Fruit fly (Drosophila melanogaster) whole organism, embryonic: Measurements from ENCODE around the gene rt.

Experiments used
- CG11504 ChIP-seq: fragments of 200-800 bp; sonication (Bioruptor generic); optimal IDR thresholded peaks from 3 replicates; lab custom pipeline; 2019; ENCODE audit warnings: missing biosample characterization, mild to moderate bottlenecking, missing genetic modification characterization, moderate library complexity
- CG12659 ChIP-seq: fragments of 200-800 bp; sonication (Bioruptor generic); optimal IDR thresholded peaks from 3 replicates; lab custom pipeline; 2017; ENCODE audit warnings: mild to moderate bottlenecking, missing biosample characterization, missing genetic modification reagents, missing genetic modification characterization
- CG14014 ChIP-seq: fragments of 200-800 bp; sonication (Bioruptor generic); IDR thresholded peaks from 2 replicates; pipeline ENCODE4 v1.3.6; 2022; ENCODE audit warnings: missing biosample characterization, missing genetic modification characterization
- CG1602 ChIP-seq: fragments of 200-800 bp; sonication (Bioruptor generic); optimal IDR thresholded peaks from 3 replicates; lab custom pipeline; 2016; ENCODE audit warnings: missing biosample characterization, missing genetic modification characterization
- CG17186 ChIP-seq: fragments of 200-800 bp; sonication (Bioruptor generic); optimal IDR thresholded peaks from 3 replicates; lab custom pipeline; 2017; ENCODE audit warnings: missing biosample characterization, missing genetic modification reagents, missing genetic modification characterization
- CG17802 ChIP-seq: fragments of 200-800 bp; sonication (Bioruptor generic); optimal IDR thresholded peaks from 2 replicates; lab custom pipeline; 2018; ENCODE audit warnings: missing biosample characterization, mild to moderate bottlenecking, missing genetic modification characterization, moderate library complexity
- CG30020 ChIP-seq: fragments of 200-800 bp; optimal IDR thresholded peaks from 2 replicates; lab custom pipeline; 2019; ENCODE audit warnings: missing biosample characterization, mild to moderate bottlenecking, missing genetic modification characterization, moderate library complexity
- CG3065 ChIP-seq: fragments of 200-800 bp; sonication (Bioruptor generic); optimal IDR thresholded peaks from 2 replicates; lab custom pipeline; 2016; ENCODE audit warnings: missing biosample characterization, missing genetic modification characterization
- CG31365 ChIP-seq: fragments of 200-800 bp; sonication (Bioruptor generic); optimal IDR thresholded peaks from 2 replicates; lab custom pipeline; 2018; ENCODE audit warnings: missing biosample characterization, mild to moderate bottlenecking, missing genetic modification characterization
- CG3726 ChIP-seq: fragments of 200-800 bp; sonication (Bioruptor generic); IDR thresholded peaks from 3 replicates; pipeline ENCODE4, ENCODE4 v1.3.6; 2022; ENCODE audit warnings: missing biosample characterization, missing genetic modification characterization
- CG42726 ChIP-seq: fragments of 200-800 bp; sonication (Bioruptor generic); IDR thresholded peaks from 2 replicates; pipeline ENCODE4 v1.3.6; 2022; ENCODE audit warnings: missing biosample characterization, missing genetic modification characterization; ENCODE audit not compliant: partially characterized antibody
- CG4617 ChIP-seq: fragments of 200-800 bp; sonication (Bioruptor generic); optimal IDR thresholded peaks from 3 replicates; lab custom pipeline; 2016; ENCODE audit warnings: missing biosample characterization, missing genetic modification characterization, borderline replicate concordance
- CG6791 ChIP-seq: fragments of 200-800 bp; sonication (Bioruptor generic); IDR thresholded peaks from 3 replicates; pipeline ENCODE4 v1.3.6; 2022; ENCODE audit warnings: missing biosample characterization, missing genetic modification characterization; ENCODE audit not compliant: partially characterized antibody
- CG8924 ChIP-seq: fragments of 200-800 bp; optimal IDR thresholded peaks from 3 replicates; lab custom pipeline; 2019; ENCODE audit warnings: missing biosample characterization, mild to moderate bottlenecking, missing genetic modification characterization, moderate library complexity
- CG9727 ChIP-seq: fragments of 200-800 bp; sonication (Bioruptor generic); optimal IDR thresholded peaks from 3 replicates; lab custom pipeline; 2017; ENCODE audit warnings: missing biosample characterization, mild to moderate bottlenecking, missing genetic modification characterization
- Dek ChIP-seq: fragments of 200-800 bp; sonication (Bioruptor generic); optimal IDR thresholded peaks from 3 replicates; lab custom pipeline; 2019; ENCODE audit warnings: missing biosample characterization, mild to moderate bottlenecking, missing genetic modification characterization, moderate library complexity
- E2f2 ChIP-seq: fragments of 200-800 bp; sonication (Bioruptor generic); IDR thresholded peaks from 2 replicates; pipeline ENCODE4 v1.3.6; 2022; ENCODE audit warnings: missing biosample characterization, missing genetic modification characterization
- HHEX ChIP-seq: fragments of 200-800 bp; sonication (Bioruptor generic); optimal IDR thresholded peaks from 3 replicates; lab custom pipeline; 2017; ENCODE audit warnings: missing biosample characterization, mild to moderate bottlenecking, missing genetic modification characterization, missing genetic modification reagents
- Hey ChIP-seq: fragments of 200-800 bp; sonication (Bioruptor generic); optimal IDR thresholded peaks from 3 replicates; lab custom pipeline; 2018; ENCODE audit warnings: missing biosample characterization, mild to moderate bottlenecking, missing genetic modification characterization
- HmgZ ChIP-seq: fragments of 200-800 bp; sonication (Bioruptor generic); optimal IDR thresholded peaks from 2 replicates; lab custom pipeline; 2018; ENCODE audit warnings: missing biosample characterization, mild to moderate bottlenecking, missing genetic modification characterization
- Jarid2 ChIP-seq: fragments of 200-800 bp; sonication (Bioruptor generic); optimal IDR thresholded peaks from 3 replicates; lab custom pipeline; 2017; ENCODE audit warnings: mild to moderate bottlenecking, missing biosample characterization, missing genetic modification reagents, missing genetic modification characterization
- NFAT ChIP-seq: fragments of 200-800 bp; sonication (Bioruptor generic); IDR thresholded peaks from 2 replicates; pipeline ENCODE4 v1.3.6; 2022; ENCODE audit warnings: missing biosample characterization, missing genetic modification characterization
- Optix ChIP-seq: fragments of 200-800 bp; sonication (Bioruptor generic); IDR thresholded peaks from 3 replicates; pipeline ENCODE4 v1.3.6; 2022; ENCODE audit warnings: missing biosample characterization, missing genetic modification characterization
- PHDP ChIP-seq: fragments of 200-800 bp; sonication (Bioruptor generic); optimal IDR thresholded peaks from 3 replicates; lab custom pipeline; 2018; ENCODE audit warnings: missing biosample characterization, mild to moderate bottlenecking, missing genetic modification characterization, moderate library complexity
- Ravus ChIP-seq: fragments of 200-800 bp; sonication (Bioruptor generic); IDR thresholded peaks from 2 replicates; pipeline ENCODE4 v1.3.6; 2022; ENCODE audit warnings: missing biosample characterization, missing genetic modification characterization
- Trl ChIP-seq, 3 experiments: fragments of >200 bp in 2 of 3; fragments of 200-800 bp in 1 of 3; sonication (Bioruptor generic) in 1 of 3; optimal IDR thresholded peaks; 2 replicates in 1 of 3; 3 replicates in 2 of 3; lab custom pipeline; 2016 to 2017; ENCODE audit warnings: missing biosample characterization in 1 of 3, missing genetic modification characterization in 1 of 3
- br ChIP-seq: fragments of >200 bp; optimal IDR thresholded peaks from 2 replicates; lab custom pipeline; 2017
- crc ChIP-seq: fragments of 200-800 bp; sonication (Bioruptor generic); optimal IDR thresholded peaks from 2 replicates; lab custom pipeline; 2016; ENCODE audit warnings: missing biosample characterization, missing genetic modification characterization
- crp ChIP-seq, 2 experiments: fragments of 200-800 bp; sonication (Bioruptor generic); optimal IDR thresholded peaks; 2 replicates in 1 of 2; 3 replicates in 1 of 2; lab custom pipeline; 2017; ENCODE audit warnings: missing biosample characterization in 2 of 2, missing genetic modification characterization in 2 of 2, mild to moderate bottlenecking in 1 of 2, moderate library complexity in 1 of 2
- dpn ChIP-seq, 2 experiments: fragments of 200-800 bp; sonication (Bioruptor generic); optimal IDR thresholded peaks; 3 replicates each; lab custom pipeline; 2016; ENCODE audit warnings: missing biosample characterization in 2 of 2, missing genetic modification characterization in 2 of 2
- fd102C ChIP-seq: fragments of 200-800 bp; sonication (Bioruptor generic); optimal IDR thresholded peaks from 2 replicates; lab custom pipeline; 2018; ENCODE audit warnings: missing biosample characterization, mild to moderate bottlenecking, missing genetic modification characterization, moderate library complexity
- gcm ChIP-seq: fragments of 200-800 bp; sonication (Bioruptor generic); optimal IDR thresholded peaks from 2 replicates; lab custom pipeline; 2019; ENCODE audit warnings: missing biosample characterization, mild to moderate bottlenecking, missing genetic modification characterization, moderate library complexity
- gfzf ChIP-seq: fragments of 200-800 bp; sonication (Bioruptor generic); optimal IDR thresholded peaks from 2 replicates; lab custom pipeline; 2016; ENCODE audit warnings: missing biosample characterization, mild to moderate bottlenecking, missing genetic modification characterization, moderate library complexity
- hth ChIP-seq: fragments of >200 bp; optimal IDR thresholded peaks from 2 replicates; lab custom pipeline; 2017; ENCODE audit warnings: inconsistent platforms
- lmd ChIP-seq: fragments of 200-800 bp; sonication (Bioruptor generic); IDR thresholded peaks from 2 replicates; pipeline ENCODE4 v1.3.6; 2022; ENCODE audit warnings: missing biosample characterization, missing genetic modification characterization
- lov ChIP-seq, 2 experiments: fragments of 200-800 bp in 1 of 2; fragments of >200 bp in 1 of 2; sonication (Bioruptor generic) in 1 of 2; IDR thresholded peaks in 1 of 2; optimal IDR thresholded peaks in 1 of 2; 2 replicates in 1 of 2; 3 replicates in 1 of 2; pipeline versions ENCODE4 v1.3.6 to Lab custom; 2017 to 2022; ENCODE audit warnings: missing biosample characterization in 1 of 2, missing genetic modification characterization in 1 of 2
- oc ChIP-seq: fragments of 200-800 bp; sonication (Bioruptor generic); optimal IDR thresholded peaks from 2 replicates; lab custom pipeline; 2018; ENCODE audit warnings: missing biosample characterization, mild to moderate bottlenecking, missing genetic modification characterization, moderate library complexity
- odd ChIP-seq: fragments of 200-800 bp; sonication (Bioruptor generic); optimal IDR thresholded peaks from 2 replicates; lab custom pipeline; 2017; ENCODE audit warnings: missing biosample characterization, mild to moderate bottlenecking, missing genetic modification characterization
- peb ChIP-seq: fragments of 200-800 bp; sonication (Bioruptor generic); IDR thresholded peaks from 2 replicates; pipeline ENCODE4 v1.3.6; 2022; ENCODE audit warnings: missing biosample characterization, missing genetic modification characterization
- sc ChIP-seq, 3 experiments: fragments of >200 bp in 2 of 3; fragments of 200-800 bp in 1 of 3; sonication (Bioruptor generic) in 1 of 3; optimal IDR thresholded peaks; 2 replicates in 2 of 3; 3 replicates in 1 of 3; lab custom pipeline; 2017; ENCODE audit warnings: mild to moderate bottlenecking in 1 of 3, missing biosample characterization in 1 of 3, missing genetic modification characterization in 1 of 3, missing genetic modification reagents in 1 of 3
- sob ChIP-seq: fragments of 200-800 bp; sonication (Bioruptor generic); IDR thresholded peaks from 2 replicates; pipeline ENCODE4 v1.3.6; 2022; ENCODE audit warnings: missing biosample characterization, missing genetic modification characterization
- sqz ChIP-seq: fragments of 200-800 bp; sonication (Bioruptor generic); optimal IDR thresholded peaks from 3 replicates; lab custom pipeline; 2018; ENCODE audit warnings: missing biosample characterization, mild to moderate bottlenecking, missing genetic modification characterization
- sug ChIP-seq: fragments of 200-800 bp; optimal IDR thresholded peaks from 2 replicates; lab custom pipeline; 2019; ENCODE audit warnings: missing biosample characterization, mild to moderate bottlenecking, missing genetic modification characterization, moderate library complexity
- tin ChIP-seq: fragments of 200-800 bp; sonication (Bioruptor generic); optimal IDR thresholded peaks from 3 replicates; lab custom pipeline; 2016; ENCODE audit warnings: missing biosample characterization, missing genetic modification characterization
- trh ChIP-seq: fragments of 200-800 bp; sonication (Bioruptor generic); optimal IDR thresholded peaks from 2 replicates; lab custom pipeline; 2016; ENCODE audit warnings: missing biosample characterization, missing genetic modification characterization
- unc-4 ChIP-seq: fragments of 200-800 bp; sonication (Bioruptor generic); IDR thresholded peaks from 2 replicates; pipeline ENCODE4 v1.3.6; 2022; ENCODE audit warnings: missing biosample characterization, missing genetic modification characterization; ENCODE audit not compliant: partially characterized antibody
- wek ChIP-seq: fragments of 200-800 bp; sonication (Bioruptor generic); optimal IDR thresholded peaks from 3 replicates; lab custom pipeline; 2018; ENCODE audit warnings: missing biosample characterization, mild to moderate bottlenecking, missing genetic modification characterization, moderate library complexity
- zen2 ChIP-seq: fragments of 200-800 bp; sonication (Bioruptor generic); IDR thresholded peaks from 3 replicates; pipeline ENCODE4 v1.3.6; 2022; ENCODE audit warnings: missing biosample characterization, missing genetic modification characterization; ENCODE audit not compliant: partially characterized antibody
- zfh1 ChIP-seq: fragments of 200-800 bp; sonication (Bioruptor generic); IDR thresholded peaks from 3 replicates; pipeline ENCODE4 v1.3.6; 2022; ENCODE audit warnings: missing biosample characterization, missing genetic modification characterization

The rt gene

DNA sequence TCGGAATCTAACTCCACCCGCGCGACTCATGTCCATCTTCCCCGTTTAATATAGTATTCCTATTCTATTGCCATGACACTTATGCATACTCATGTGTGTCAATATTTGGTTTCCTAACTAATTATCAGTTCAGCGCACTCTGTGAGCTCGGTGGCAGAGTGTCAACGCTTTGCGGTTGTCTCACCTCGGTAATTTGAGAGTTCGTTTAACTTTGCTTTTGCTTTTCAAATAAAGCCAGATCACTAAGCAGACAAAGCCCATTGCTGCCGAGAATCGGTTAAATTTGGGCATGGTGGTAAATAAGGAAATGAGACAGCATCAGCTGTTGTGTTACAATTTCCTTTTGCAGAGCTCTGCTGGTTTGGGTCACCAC, 47.3 kb downstream of the rt start (continued):
- no peak for TF ChIP-seq trh (GFP tag; lab: Kevin White, UChicago)
- TF ChIP-seq CG3726 (GFP tag; lab: Robert Waterston, UW), result no peak
- no peak for TF ChIP-seq CG42726
- peak; percentile 7 for TF ChIP-seq gcm (GFP tag; lab: Kevin White, UChicago)
- peak; percentile 26 for TF ChIP-seq CG9727
- TF ChIP-seq CG11504 (tag; lab: Kevin White, UChicago), result peak; percentile 13
- no peak for TF ChIP-seq dpn (GFP tag; optimal IDR thresholded peaks at IDR 0.05; lab: Kevin White, UChicago)
- TF ChIP-seq E2f2 (GFP tag; lab: Robert Waterston, UW), result peak; percentile 15; the same call in 1 of the 2 replicates
- no peak for TF ChIP-seq crp (GFP tag; optimal IDR thresholded peaks at IDR 0.05; lab: Kevin White, UChicago)
- TF ChIP-seq Ravus, result no peak
- TF ChIP-seq unc-4 (GFP tag; lab: Robert Waterston, UW), result no peak
- peak; percentile 54 for TF ChIP-seq PHDP
- no peak for TF ChIP-seq hth
- TF ChIP-seq CG17802 (tag; lab: Kevin White, UChicago), result no peak
- TF ChIP-seq crc (GFP tag; lab: Kevin White, UChicago), result no peak
- peak; percentile 58 for TF ChIP-seq odd (GFP tag; lab: Kevin White, UChicago)
- TF ChIP-seq lmd (GFP tag; lab: Robert Waterston, UW), result no peak
- TF ChIP-seq sc (optimal IDR thresholded peaks at IDR 0.05; lab: Kevin White, UChicago), result no peak
- TF ChIP-seq sc (GFP tag; optimal IDR thresholded peaks at IDR 0.05; lab: Kevin White, UChicago), result no peak
- peak; percentile 16 for TF ChIP-seq sug
- TF ChIP-seq gfzf, result no peak
- TF ChIP-seq CG30020 (tag; lab: Kevin White, UChicago), result no peak
- no peak for TF ChIP-seq peb (GFP tag; lab: Robert Waterston, UW)
- peak; percentile 13 for TF ChIP-seq CG12659
- TF ChIP-seq HHEX (GFP tag; lab: Kevin White, UChicago), result peak; percentile 68
- TF ChIP-seq Optix, result no peak
- TF ChIP-seq Hey, result peak; percentile 3
- no peak for TF ChIP-seq zen2 (GFP tag; lab: Robert Waterston, UW)
- TF ChIP-seq CG3065 (GFP tag; lab: Kevin White, UChicago), result no peak
- TF ChIP-seq CG4617 (GFP tag; lab: Kevin White, UChicago), result no peak
- TF ChIP-seq Trl (optimal IDR thresholded peaks at IDR 0.05; lab: Kevin White, UChicago), result no peak
- TF ChIP-seq Trl (GFP tag; optimal IDR thresholded peaks at IDR 0.05; lab: Kevin White, UChicago), result peak; percentile 17
- no peak for TF ChIP-seq Dek
- no peak for TF ChIP-seq HmgZ
- TF ChIP-seq sob (GFP tag; lab: Robert Waterston, UW), result 0 out of 2 replicates have a peak, but pooled peaks have one; percentile 37
- no peak for TF ChIP-seq NFAT (GFP tag; lab: Robert Waterston, UW)
- TF ChIP-seq Jarid2 (GFP tag; lab: Kevin White, UChicago), result peak; percentile 3
- TF ChIP-seq CG8924, result no peak
- TF ChIP-seq lov (optimal IDR thresholded peaks at IDR 0.05; lab: Kevin White, UChicago), result no peak
- 0 out of 3 replicates have a peak, but pooled peaks have one; percentile 12 for TF ChIP-seq lov (GFP tag; IDR thresholded peaks at IDR 0.05; lab: Robert Waterston, UW)
- peak; percentile 78 for TF ChIP-seq wek
- TF ChIP-seq fd102C (GFP tag; lab: Kevin White, UChicago), result no peak
- TF ChIP-seq CG31365, result no peak
- TF ChIP-seq oc (tag; lab: Kevin White, UChicago), result no peak
- no peak for TF ChIP-seq CG6791 (GFP tag; lab: Robert Waterston, UW)
- TF ChIP-seq sqz (GFP tag; lab: Kevin White, UChicago), result no peak
- no peak for TF ChIP-seq CG14014
- TF ChIP-seq CG1602, result no peak
- no peak for TF ChIP-seq br (lab: Kevin White, UChicago)
- TF ChIP-seq tin (GFP tag; lab: Kevin White, UChicago), result no peak
- no peak for TF ChIP-seq zfh1
- TF ChIP-seq CG17186, result no peak
